Worm (Caenorhabditis elegans) whole organism, young adult: ENCODE measurements around the gene srw-54.

Experiments used
- B0035.1 ChIP-seq: sonication (generic microtip); optimal IDR thresholded peaks from 2 replicates; lab custom pipeline; 2016; ENCODE audit warnings: missing genetic modification characterization, mild to moderate bottlenecking, missing compliant biosample characterization, missing genotype, missing genetic modification reagents
- F52B5.7 ChIP-seq: sonication (generic microtip); optimal IDR thresholded peaks from 2 replicates; lab custom pipeline; 2016; ENCODE audit warnings: mild to moderate bottlenecking, missing genetic modification characterization, missing compliant biosample characterization
- fkh-3 ChIP-seq: sonication (generic microtip); optimal IDR thresholded peaks from 2 replicates; lab custom pipeline; 2016; ENCODE audit warnings: mild to moderate bottlenecking, missing genetic modification characterization, missing compliant biosample characterization
- lir-1 ChIP-seq: fragments of 200-800 bp; sonication (Bioruptor generic); conservative IDR thresholded peaks from 2 replicates; pipeline ENCODE4 v1.3.6; 2022; ENCODE audit warnings: missing genetic modification reagents, missing genetic modification characterization, missing compliant biosample characterization
- mcd-1 ChIP-seq: fragments of 200-800 bp; sonication (Bioruptor generic); IDR thresholded peaks from 2 replicates; pipeline ENCODE4 v1.3.6; 2022; ENCODE audit warnings: missing genetic modification reagents, missing genetic modification characterization, missing compliant biosample characterization
- snpc-1.1 ChIP-seq: sonication (generic microtip); optimal IDR thresholded peaks from 2 replicates; lab custom pipeline; 2017; ENCODE audit warnings: missing genetic modification characterization, mild to moderate bottlenecking, missing compliant biosample characterization, antibody characterized with exemption, moderate library complexity, missing genotype, missing genetic modification reagents; ENCODE audit not compliant: insufficient read depth
- unc-130 ChIP-seq: sonication (generic microtip); optimal IDR thresholded peaks from 2 replicates; lab custom pipeline; 2016; ENCODE audit warnings: missing genetic modification reagents, missing genetic modification characterization, missing compliant biosample characterization
- unc-62 ChIP-seq: fragments of 150-350 bp; optimal IDR thresholded peaks from 2 replicates; lab custom pipeline; 2014; ENCODE audit warnings: missing biosample characterization, missing genetic modification reagents, missing genetic modification characterization
- ztf-28 ChIP-seq: fragments of 200-800 bp; sonication (Bioruptor generic); IDR thresholded peaks from 2 replicates; pipeline ENCODE4 v1.3.6; 2022; ENCODE audit warnings: missing genetic modification reagents, missing genetic modification characterization, missing compliant biosample characterization

- TF ChIP-seq ztf-28 (GFP tag; lab: Robert Waterston, UW) = no peak
- no peak for TF ChIP-seq unc-130 (GFP tag; lab: Kevin White, UChicago)
- no peak for TF ChIP-seq lir-1 (GFP tag; lab: Robert Waterston, UW)
- no peak for TF ChIP-seq mcd-1 (GFP tag; lab: Robert Waterston, UW)
- TF ChIP-seq unc-62 = no peak
- TF ChIP-seq fkh-3 (tag; lab: Kevin White, UChicago) = no peak
- TF ChIP-seq snpc-1.1 (tag; lab: Kevin White, UChicago) = no peak
- TF ChIP-seq B0035.1 (tag; lab: Kevin White, UChicago) = no peak
- TF ChIP-seq F52B5.7 (tag; lab: Kevin White, UChicago) = no peak
These were observed 5.7 kb upstream of the srw-54 start for ce11 chrV:16605463-16605862.
